Worm (Caenorhabditis elegans): ENCODE measurements around the gene C18G1.7.

- no peak for TF ChIP-seq tbx-11 (GFP tag; IDR thresholded peaks at IDR 0.05)
- no peak for TF ChIP-seq hnd-1 (tag; optimal IDR thresholded peaks at IDR 0.05)
- TF ChIP-seq pes-1 (GFP tag; IDR thresholded peaks at IDR 0.05), result no peak
- no peak for TF ChIP-seq hmg-4 (GFP tag; optimal IDR thresholded peaks at IDR 0.05)
- TF ChIP-seq scrt-1 (GFP tag; IDR thresholded peaks at IDR 0.05), result no peak
- no peak for TF ChIP-seq flt-1 (GFP tag; IDR thresholded peaks at IDR 0.05)
- no peak for TF ChIP-seq ets-7 (tag; optimal IDR thresholded peaks at IDR 0.05)
- TF ChIP-seq hmbx-1 (tag; optimal IDR thresholded peaks at IDR 0.05), result no peak
- no peak for TF ChIP-seq ama-1 (optimal IDR thresholded peaks at IDR 0.05)
- TF ChIP-seq tra-4 (tag; optimal IDR thresholded peaks at IDR 0.05), result no peak
- no peak for TF ChIP-seq aly-1 (tag; optimal IDR thresholded peaks at IDR 0.05)
- no peak for TF ChIP-seq tbx-37 (GFP tag; conservative IDR thresholded peaks at IDR 0.05)
- no peak for TF ChIP-seq sea-1 (GFP tag; conservative IDR thresholded peaks at IDR 0.05)
- no peak for TF ChIP-seq F13C5.2 (tag; optimal IDR thresholded peaks at IDR 0.05)
Measured at ce11 chrV:4791569-4791968, 46.2 kb downstream of the C18G1.7 start, which contains the start of gene R02F11.11.
